Fruit fly (Drosophila melanogaster) whole organism, prepupa: Measurements from ENCODE around the gene Arf1.

Experiments
- Blimp-1 ChIP-seq: fragments of 200-800 bp; sonication (Bioruptor generic); optimal IDR thresholded peaks from 3 replicates; lab custom pipeline; 2017; ENCODE audit warnings: missing biosample characterization, missing genetic modification characterization, mild to moderate bottlenecking, moderate library complexity, missing genetic modification reagents
- CG10631 ChIP-seq: fragments of 200-800 bp; sonication (Bioruptor generic); optimal IDR thresholded peaks from 2 replicates; lab custom pipeline; 2016; ENCODE audit warnings: missing biosample characterization, missing genetic modification characterization
- CG10669 ChIP-seq: fragments of 200-800 bp; sonication (Bioruptor generic); optimal IDR thresholded peaks from 3 replicates; lab custom pipeline; 2018; ENCODE audit warnings: missing biosample characterization, mild to moderate bottlenecking, missing genetic modification characterization, moderate library complexity
- CG11294 ChIP-seq: fragments of 200-800 bp; sonication (Bioruptor generic); IDR thresholded peaks from 2 replicates; pipeline ENCODE4 v1.3.6; 2022; ENCODE audit warnings: missing biosample characterization, missing genetic modification characterization
- CG11762 ChIP-seq: fragments of 200-800 bp; sonication (Bioruptor generic); optimal IDR thresholded peaks from 3 replicates; lab custom pipeline; 2016; ENCODE audit warnings: missing biosample characterization, missing genetic modification characterization; ENCODE audit not compliant: insufficient read depth
- CG11902 ChIP-seq: fragments of 200-800 bp; sonication (Bioruptor generic); optimal IDR thresholded peaks from 3 replicates; lab custom pipeline; 2016; ENCODE audit warnings: missing biosample characterization, missing genetic modification characterization
- CG15336 ChIP-seq: fragments of 200-800 bp; sonication (Bioruptor generic); IDR thresholded peaks from 2 replicates; pipeline ENCODE4 v1.3.6; 2022; ENCODE audit warnings: missing biosample characterization, missing genetic modification characterization
- CG1621 ChIP-seq: fragments of 200-800 bp; sonication (Bioruptor generic); optimal IDR thresholded peaks from 3 replicates; lab custom pipeline; 2018; ENCODE audit warnings: missing biosample characterization, mild to moderate bottlenecking, missing genetic modification characterization
- CG16779 ChIP-seq: fragments of 200-800 bp; sonication (Bioruptor generic); optimal IDR thresholded peaks from 3 replicates; lab custom pipeline; 2017; ENCODE audit warnings: missing biosample characterization, mild to moderate bottlenecking, missing genetic modification characterization
- CG3032 ChIP-seq: fragments of 200-800 bp; optimal IDR thresholded peaks from 2 replicates; lab custom pipeline; 2019; ENCODE audit warnings: missing biosample characterization, mild to moderate bottlenecking, missing genetic modification characterization, moderate library complexity
- CG31627 ChIP-seq: fragments of 200-800 bp; sonication (Bioruptor generic); optimal IDR thresholded peaks from 3 replicates; lab custom pipeline; 2016; ENCODE audit warnings: missing biosample characterization, missing genetic modification characterization
- CG32006 ChIP-seq: fragments of 200-800 bp; sonication (Bioruptor generic); optimal IDR thresholded peaks from 3 replicates; lab custom pipeline; 2017; ENCODE audit warnings: missing biosample characterization, mild to moderate bottlenecking, missing genetic modification characterization
- CG34406 ChIP-seq: fragments of 200-800 bp; sonication (Bioruptor generic); optimal IDR thresholded peaks from 3 replicates; lab custom pipeline; 2016; ENCODE audit warnings: missing biosample characterization, missing genetic modification characterization
- CG4318 ChIP-seq: fragments of 200-800 bp; sonication (Bioruptor generic); optimal IDR thresholded peaks from 3 replicates; lab custom pipeline; 2017; ENCODE audit warnings: missing biosample characterization, mild to moderate bottlenecking, missing genetic modification characterization
- CG6163 ChIP-seq: fragments of 200-800 bp; sonication (Bioruptor generic); IDR thresholded peaks from 3 replicates; pipeline ENCODE4 v1.3.6; 2022; ENCODE audit warnings: missing biosample characterization, missing genetic modification characterization
- CG6276 ChIP-seq: fragments of 200-800 bp; sonication (Bioruptor generic); optimal IDR thresholded peaks from 2 replicates; lab custom pipeline; 2017; ENCODE audit warnings: missing biosample characterization, mild to moderate bottlenecking, missing genetic modification characterization
- CG6792 ChIP-seq: fragments of 200-800 bp; sonication (Bioruptor generic); optimal IDR thresholded peaks from 3 replicates; lab custom pipeline; 2016; ENCODE audit warnings: missing biosample characterization, missing genetic modification characterization
- CG6808 ChIP-seq: fragments of 200-800 bp; sonication (Bioruptor generic); optimal IDR thresholded peaks from 3 replicates; lab custom pipeline; 2017; ENCODE audit warnings: missing biosample characterization, missing genetic modification characterization, mild to moderate bottlenecking, moderate library complexity, missing genetic modification reagents
- CG6854 ChIP-seq: fragments of 200-800 bp; sonication (Bioruptor generic); optimal IDR thresholded peaks from 2 replicates; lab custom pipeline; 2017; ENCODE audit warnings: missing biosample characterization, mild to moderate bottlenecking, missing genetic modification characterization
- CG7368 ChIP-seq: fragments of 200-800 bp; sonication (Bioruptor generic); optimal IDR thresholded peaks from 3 replicates; lab custom pipeline; 2016; ENCODE audit warnings: missing biosample characterization, missing genetic modification characterization
- CG8119 ChIP-seq: fragments of 200-800 bp; sonication (Bioruptor generic); IDR thresholded peaks from 3 replicates; pipeline ENCODE4 v1.3.6; 2022; ENCODE audit warnings: missing biosample characterization, missing genetic modification characterization
- CG8319 ChIP-seq: fragments of 200-800 bp; sonication (Bioruptor generic); optimal IDR thresholded peaks from 3 replicates; lab custom pipeline; 2016; ENCODE audit warnings: missing biosample characterization, missing genetic modification characterization
- CG8632 ChIP-seq: fragments of 200-800 bp; sonication (Bioruptor generic); optimal IDR thresholded peaks from 3 replicates; lab custom pipeline; 2016; ENCODE audit warnings: missing biosample characterization, missing genetic modification characterization
- CG9139 ChIP-seq: fragments of 200-800 bp; sonication (Bioruptor generic); optimal IDR thresholded peaks from 3 replicates; lab custom pipeline; 2017; ENCODE audit warnings: missing biosample characterization, mild to moderate bottlenecking, missing genetic modification characterization
- Eip75B ChIP-seq: fragments of 200-800 bp; sonication (Bioruptor generic); optimal IDR thresholded peaks from 3 replicates; lab custom pipeline; 2016; ENCODE audit warnings: missing biosample characterization, missing genetic modification characterization
- Ets96B ChIP-seq: fragments of 200-800 bp; optimal IDR thresholded peaks from 2 replicates; lab custom pipeline; 2019; ENCODE audit warnings: missing biosample characterization, mild to moderate bottlenecking, missing genetic modification characterization, moderate library complexity
- Gug ChIP-seq: fragments of 200-800 bp; sonication (Bioruptor generic); IDR thresholded peaks from 2 replicates; pipeline ENCODE4 v1.3.6; 2022; ENCODE audit warnings: missing biosample characterization, missing genetic modification characterization
- Hr38 ChIP-seq: sonication (Bioruptor generic); optimal IDR thresholded peaks from 2 replicates; lab custom pipeline; 2016; ENCODE audit warnings: missing biosample characterization, missing genetic modification characterization
- Hr39 ChIP-seq: fragments of 200-800 bp; sonication (Bioruptor generic); optimal IDR thresholded peaks from 2 replicates; lab custom pipeline; 2016; ENCODE audit warnings: missing biosample characterization, missing genetic modification characterization
- Hr4 ChIP-seq: fragments of 200-800 bp; sonication (Bioruptor generic); optimal IDR thresholded peaks from 3 replicates; lab custom pipeline; 2016; ENCODE audit warnings: missing biosample characterization, missing genetic modification characterization
- Met ChIP-seq: fragments of 200-800 bp; sonication (Bioruptor generic); optimal IDR thresholded peaks from 3 replicates; lab custom pipeline; 2016; ENCODE audit warnings: missing biosample characterization, missing genetic modification characterization
- OdsH ChIP-seq: fragments of 200-800 bp; sonication (Bioruptor generic); optimal IDR thresholded peaks from 3 replicates; lab custom pipeline; 2016; ENCODE audit warnings: missing biosample characterization, missing genetic modification characterization
- Smox ChIP-seq: fragments of 200-800 bp; sonication (Bioruptor generic); optimal IDR thresholded peaks from 3 replicates; lab custom pipeline; 2016; ENCODE audit warnings: missing biosample characterization, missing genetic modification characterization
- Sox102F ChIP-seq: fragments of 200-800 bp; sonication (Bioruptor generic); optimal IDR thresholded peaks from 2 replicates; lab custom pipeline; 2016; ENCODE audit warnings: missing biosample characterization, mild to moderate bottlenecking, missing genetic modification characterization
- achi ChIP-seq: fragments of 200-800 bp; sonication (Bioruptor generic); optimal IDR thresholded peaks from 3 replicates; lab custom pipeline; 2016; ENCODE audit warnings: missing biosample characterization, missing genetic modification characterization
- acj6 ChIP-seq: fragments of 200-800 bp; sonication (Bioruptor generic); optimal IDR thresholded peaks from 3 replicates; lab custom pipeline; 2016; ENCODE audit warnings: missing biosample characterization, missing genetic modification characterization
- cyc ChIP-seq: fragments of 200-800 bp; sonication (Bioruptor generic); optimal IDR thresholded peaks from 3 replicates; lab custom pipeline; 2016; ENCODE audit warnings: missing biosample characterization, missing genetic modification characterization
- dac ChIP-seq: fragments of 200-800 bp; sonication (Bioruptor generic); optimal IDR thresholded peaks from 2 replicates; lab custom pipeline; 2017; ENCODE audit warnings: missing biosample characterization, mild to moderate bottlenecking, missing genetic modification characterization
- dsx ChIP-seq: fragments of 200-800 bp; optimal IDR thresholded peaks from 3 replicates; lab custom pipeline; 2019; ENCODE audit warnings: missing biosample characterization, mild to moderate bottlenecking, missing genetic modification characterization, moderate library complexity; ENCODE audit not compliant: poor library complexity, severe bottlenecking
- eg ChIP-seq: fragments of 200-800 bp; sonication (Bioruptor generic); IDR thresholded peaks from 3 replicates; pipeline ENCODE4 v1.3.6; 2022; ENCODE audit warnings: missing biosample characterization, missing genetic modification characterization
- esn ChIP-seq: fragments of 200-800 bp; sonication (Bioruptor generic); optimal IDR thresholded peaks from 2 replicates; lab custom pipeline; 2016; ENCODE audit warnings: missing biosample characterization, mild to moderate bottlenecking, missing genetic modification characterization, moderate library complexity
- fd85E ChIP-seq: fragments of 200-800 bp; sonication (Bioruptor generic); optimal IDR thresholded peaks from 3 replicates; lab custom pipeline; 2016; ENCODE audit warnings: missing biosample characterization, missing genetic modification characterization
- fkh ChIP-seq: fragments of 200-800 bp; sonication (Bioruptor generic); optimal IDR thresholded peaks from 3 replicates; lab custom pipeline; 2017; ENCODE audit warnings: missing biosample characterization, mild to moderate bottlenecking, missing genetic modification characterization, moderate library complexity
- lz ChIP-seq: fragments of 200-800 bp; sonication (Bioruptor generic); optimal IDR thresholded peaks from 3 replicates; lab custom pipeline; 2016; ENCODE audit warnings: missing biosample characterization, missing genetic modification characterization
- net ChIP-seq: fragments of 200-800 bp; sonication (Bioruptor generic); optimal IDR thresholded peaks from 3 replicates; lab custom pipeline; 2016; ENCODE audit warnings: missing biosample characterization, missing genetic modification characterization
- pdm3 ChIP-seq: fragments of 200-800 bp; sonication (Bioruptor generic); optimal IDR thresholded peaks from 3 replicates; lab custom pipeline; 2016; ENCODE audit warnings: missing biosample characterization, missing genetic modification characterization
- salr ChIP-seq, 2 experiments: fragments of 200-800 bp; sonication (Bioruptor generic); optimal IDR thresholded peaks; 3 replicates each; lab custom pipeline; 2016 to 2018; ENCODE audit warnings: missing biosample characterization in 2 of 2, missing genetic modification characterization in 2 of 2, mild to moderate bottlenecking in 1 of 2
- spab ChIP-seq: fragments of 200-800 bp; sonication (Bioruptor generic); optimal IDR thresholded peaks from 2 replicates; lab custom pipeline; 2017; ENCODE audit warnings: missing biosample characterization, mild to moderate bottlenecking, missing genetic modification characterization, missing genetic modification reagents
- ss ChIP-seq, 2 experiments: fragments of 200-800 bp; sonication (Bioruptor generic); optimal IDR thresholded peaks; 2 replicates in 1 of 2; 3 replicates in 1 of 2; lab custom pipeline; 2017 to 2018; ENCODE audit warnings: mild to moderate bottlenecking in 2 of 2, missing biosample characterization in 2 of 2, missing genetic modification characterization in 2 of 2, moderate library complexity in 1 of 2
- topi ChIP-seq: fragments of 200-800 bp; sonication (Bioruptor generic); optimal IDR thresholded peaks from 3 replicates; lab custom pipeline; 2016; ENCODE audit warnings: missing biosample characterization, missing genetic modification characterization
- vri ChIP-seq: fragments of 200-800 bp; sonication (Bioruptor generic); optimal IDR thresholded peaks from 3 replicates; lab custom pipeline; 2016; ENCODE audit warnings: missing biosample characterization, mild to moderate bottlenecking, missing genetic modification characterization

Arf1 gene

dm6 chr3L:22822544-22823175, 49.4 kb downstream of the Arf1 start:
- peak; percentile 66 for TF ChIP-seq esn (GFP tag; lab: Kevin White, UChicago)
- TF ChIP-seq Ets96B (tag; lab: Kevin White, UChicago), result peak; percentile 66
- peak; percentile 35 for TF ChIP-seq lz (GFP tag; lab: Kevin White, UChicago)
- peak; percentile 58 for TF ChIP-seq CG8319 (GFP tag; lab: Kevin White, UChicago)
- peak; percentile 74 for TF ChIP-seq CG32006 (GFP tag; lab: Kevin White, UChicago)
- TF ChIP-seq spab (GFP tag; lab: Kevin White, UChicago), result peak; percentile 85
- peak; percentile 71 for TF ChIP-seq Sox102F (GFP tag; lab: Kevin White, UChicago)
- peak; percentile 94 for TF ChIP-seq CG6808
- peak; percentile 68 for TF ChIP-seq CG3032 (tag; lab: Kevin White, UChicago)
- TF ChIP-seq OdsH (GFP tag; lab: Kevin White, UChicago), result peak; percentile 74
- peak; percentile 82 for TF ChIP-seq Gug
- TF ChIP-seq cyc (GFP tag; lab: Kevin White, UChicago), result peak; percentile 26
- TF ChIP-seq CG10631 (GFP tag; lab: Kevin White, UChicago), result no peak
- peak; percentile 68 for TF ChIP-seq fd85E (GFP tag; lab: Kevin White, UChicago)
- TF ChIP-seq CG4318 (GFP tag; lab: Kevin White, UChicago), result no peak
- peak; percentile 80 for TF ChIP-seq CG10669 (GFP tag; lab: Kevin White, UChicago)
- peak; percentile 77 for TF ChIP-seq topi (GFP tag; lab: Kevin White, UChicago)
- peak; percentile 67 for TF ChIP-seq pdm3 (GFP tag; lab: Kevin White, UChicago)
- TF ChIP-seq CG11762 (GFP tag; lab: Kevin White, UChicago), result peak; percentile 85
- TF ChIP-seq CG8632 (GFP tag; lab: Kevin White, UChicago), result peak; percentile 76
- peak; percentile 98 for TF ChIP-seq vri
- TF ChIP-seq CG7368 (GFP tag; lab: Kevin White, UChicago), result peak; percentile 59
- TF ChIP-seq eg (GFP tag; lab: Robert Waterston, UW), result peak; percentile 99
- TF ChIP-seq CG6163 (GFP tag; lab: Robert Waterston, UW), result peak; percentile 97
- TF ChIP-seq net (GFP tag; lab: Kevin White, UChicago), result peak; percentile 89
- peak; percentile 54 for TF ChIP-seq dac (GFP tag; lab: Kevin White, UChicago)
- TF ChIP-seq Met (GFP tag; lab: Kevin White, UChicago), result peak; percentile 65
- no peak for TF ChIP-seq CG11902 (GFP tag; lab: Kevin White, UChicago)
- peak; percentile 43 for TF ChIP-seq Eip75B (GFP tag; lab: Kevin White, UChicago)
- peak; percentile 97 for TF ChIP-seq CG9139 (GFP tag; lab: Kevin White, UChicago)
- TF ChIP-seq CG6792 (GFP tag; lab: Kevin White, UChicago), result peak; percentile 55
- TF ChIP-seq CG6276 (GFP tag; lab: Kevin White, UChicago), result peak; percentile 97
- peak; percentile 59 for TF ChIP-seq Smox
- TF ChIP-seq acj6 (GFP tag; lab: Kevin White, UChicago), result peak; percentile 40
- peak; percentile 73 for TF ChIP-seq CG11294 (GFP tag; lab: Robert Waterston, UW)
- TF ChIP-seq salr (GFP tag; optimal IDR thresholded peaks at IDR 0.05; lab: Kevin White, UChicago), result peak; percentile 61 to 79
- peak; percentile 96 for TF ChIP-seq CG6854 (GFP tag; lab: Kevin White, UChicago)
- TF ChIP-seq CG8119 (GFP tag; lab: Robert Waterston, UW), result peak; percentile 96
- peak; percentile 75 for TF ChIP-seq achi
- peak; percentile 13 for TF ChIP-seq CG31627 (GFP tag; lab: Kevin White, UChicago)
- TF ChIP-seq CG16779 (tag; lab: Kevin White, UChicago), result peak; percentile 96
- TF ChIP-seq ss (GFP tag; optimal IDR thresholded peaks at IDR 0.05; lab: Kevin White, UChicago), result peak; percentile 96 to 98
- TF ChIP-seq Hr38 (GFP tag; lab: Kevin White, UChicago), result peak; percentile 36
- peak; percentile 85 for TF ChIP-seq fkh (GFP tag; lab: Kevin White, UChicago)
- peak; percentile 72 for TF ChIP-seq dsx (GFP tag; lab: Kevin White, UChicago)
- peak; percentile 93 for TF ChIP-seq CG15336 (GFP tag; lab: Robert Waterston, UW)
- no peak for TF ChIP-seq Hr39 (GFP tag; lab: Kevin White, UChicago)
- peak; percentile 46 for TF ChIP-seq Hr4 (GFP tag; lab: Kevin White, UChicago)
- TF ChIP-seq Blimp-1 (GFP tag; lab: Kevin White, UChicago), result peak; percentile 71
- peak; percentile 88 for TF ChIP-seq CG1621 (tag; lab: Kevin White, UChicago)
- TF ChIP-seq CG34406 (GFP tag; lab: Kevin White, UChicago), result peak; percentile 74
